Worm (Caenorhabditis elegans) whole organism, young adult: Measurements from ENCODE around the gene noa-1.

ENCODE experiments used
- B0019.2 ChIP-seq: fragments of 200-800 bp; sonication (Bioruptor generic); conservative IDR thresholded peaks from 2 replicates; pipeline ENCODE4 v1.3.6; 2022; ENCODE audit warnings: missing genetic modification reagents, missing genetic modification characterization, missing compliant biosample characterization
- F10E7.11 ChIP-seq: sonication (generic microtip); optimal IDR thresholded peaks from 2 replicates; lab custom pipeline; 2017; ENCODE audit warnings: mild to moderate bottlenecking, missing genetic modification characterization, moderate library complexity, missing compliant biosample characterization
- F39B2.1 ChIP-seq: fragments of 200-800 bp; sonication (Bioruptor generic); IDR thresholded peaks from 2 replicates; pipeline ENCODE4 v1.3.6; 2022; ENCODE audit warnings: missing genetic modification reagents, missing genetic modification characterization, missing compliant biosample characterization
- Y56A3A.18 ChIP-seq: fragments of 200-800 bp; sonication (Bioruptor generic); IDR thresholded peaks from 2 replicates; pipeline ENCODE4 v1.3.6; 2022; ENCODE audit warnings: missing genetic modification reagents, missing genetic modification characterization, missing compliant biosample characterization
- egrh-3 ChIP-seq: fragments of 200-800 bp; sonication (Bioruptor generic); IDR thresholded peaks from 2 replicates; pipeline ENCODE4 v1.3.6; 2022; ENCODE audit warnings: missing genetic modification reagents, missing genetic modification characterization, missing compliant biosample characterization
- lsl-1 ChIP-seq: fragments of 200-800 bp; sonication (Bioruptor generic); optimal IDR thresholded peaks from 2 replicates; lab custom pipeline; 2018; ENCODE audit warnings: mild to moderate bottlenecking, missing genetic modification characterization, moderate library complexity, missing compliant biosample characterization
- nhr-27 ChIP-seq: fragments of 200-800 bp; sonication (Bioruptor generic); optimal IDR thresholded peaks from 2 replicates; lab custom pipeline; 2018; ENCODE audit warnings: mild to moderate bottlenecking, missing genetic modification characterization, moderate library complexity, missing compliant biosample characterization
- pbrm-1 ChIP-seq: fragments of 200-800 bp; sonication (Bioruptor generic); IDR thresholded peaks from 2 replicates; pipeline ENCODE4 v1.3.6; 2022; ENCODE audit warnings: missing genetic modification reagents, missing genetic modification characterization, missing compliant biosample characterization
- repo-1 ChIP-seq: sonication (generic microtip); optimal IDR thresholded peaks from 2 replicates; lab custom pipeline; 2017; ENCODE audit warnings: mild to moderate bottlenecking, missing genetic modification characterization, missing compliant biosample characterization
- ztf-25 ChIP-seq: fragments of 200-800 bp; sonication (Bioruptor generic); IDR thresholded peaks from 2 replicates; pipeline ENCODE4 v1.3.6; 2022; ENCODE audit warnings: missing genetic modification reagents, missing genetic modification characterization, missing compliant biosample characterization

- TF ChIP-seq ztf-25 (GFP tag; lab: Robert Waterston, UW) (no peak), F10E7.11 (tag; lab: Kevin White, UChicago) (no peak), B0019.2 (GFP tag; lab: Robert Waterston, UW) (no peak), nhr-27 (tag; lab: Kevin White, UChicago) (no peak), lsl-1 (GFP tag; lab: Kevin White, UChicago) (no peak), repo-1 (tag; lab: Kevin White, UChicago) (no peak), pbrm-1 (GFP tag; lab: Robert Waterston, UW) (no peak), egrh-3 (GFP tag; lab: Robert Waterston, UW) (no peak), Y56A3A.18 (GFP tag; lab: Robert Waterston, UW) (no peak), F39B2.1 (GFP tag; lab: Robert Waterston, UW) (no peak)
These were observed 25.0 kb downstream of the noa-1 start for ce11 chrII:13515813-13516212.
